Worm (Caenorhabditis elegans) whole organism, L4 larva: ENCODE results near the gene F19H6.6.

Experiments used
- F26F4.8 ChIP-seq: fragments of 200-800 bp; sonication (Bioruptor generic); conservative IDR thresholded peaks from 2 replicates; pipeline ENCODE4 v1.3.6; 2022; ENCODE audit warnings: missing genetic modification characterization, missing compliant biosample characterization
- F49E8.2 ChIP-seq: sonication (generic microtip); optimal IDR thresholded peaks from 2 replicates; lab custom pipeline; 2016; ENCODE audit warnings: missing compliant biosample characterization, mild to moderate bottlenecking, missing genetic modification characterization, borderline replicate concordance
- T20F7.1 ChIP-seq: fragments of 200-800 bp; sonication (Bioruptor generic); optimal IDR thresholded peaks from 2 replicates; lab custom pipeline; 2018; ENCODE audit warnings: mild to moderate bottlenecking, missing genetic modification characterization, missing compliant biosample characterization
- Y105C5A.15 ChIP-seq: fragments of 200-800 bp; sonication (Bioruptor generic); IDR thresholded peaks from 2 replicates; pipeline ENCODE4 v1.3.6; 2022; ENCODE audit warnings: missing genetic modification characterization, missing compliant biosample characterization
- Y75B8A.6 ChIP-seq: fragments of 200-800 bp; sonication (Bioruptor generic); IDR thresholded peaks from 2 replicates; pipeline ENCODE4 v1.3.6; 2022; ENCODE audit warnings: missing genetic modification reagents, missing genetic modification characterization, missing compliant biosample characterization
- aha-1 ChIP-seq: fragments of 150-350 bp; peaks from one replicate; lab custom pipeline; 2014; ENCODE audit warnings: missing biosample characterization, missing genetic modification characterization
- aly-2 ChIP-seq: sonication (generic microtip); optimal IDR thresholded peaks from 2 replicates; lab custom pipeline; 2018; ENCODE audit warnings: missing biosample characterization, missing genetic modification characterization
- ama-1 ChIP-seq: fragments of 150-350 bp; optimal IDR thresholded peaks from 2 replicates; lab custom pipeline; 2014; ENCODE audit warnings: inconsistent platforms, mixed read lengths
- ceh-20 ChIP-seq: fragments of 200-800 bp; sonication (Bioruptor generic); IDR thresholded peaks from 2 replicates; pipeline ENCODE4 v1.3.6; 2022; ENCODE audit warnings: missing genetic modification reagents, missing genetic modification characterization, missing compliant biosample characterization
- ceh-28 ChIP-seq: fragments of 150-350 bp; optimal IDR thresholded peaks from 2 replicates; lab custom pipeline; 2014; ENCODE audit warnings: missing biosample characterization, missing genetic modification reagents, missing genetic modification characterization
- ceh-62 ChIP-seq: sonication (generic microtip); optimal IDR thresholded peaks from 2 replicates; lab custom pipeline; 2017; ENCODE audit warnings: missing biosample characterization, missing genetic modification characterization
- ces-1 ChIP-seq: fragments of 150-350 bp; sonication (generic microtip); optimal IDR thresholded peaks from 4 replicates; lab custom pipeline; 2014; ENCODE audit warnings: missing biosample characterization, missing genetic modification reagents, missing genetic modification characterization
- cey-2 ChIP-seq: sonication (generic microtip); optimal IDR thresholded peaks from 3 replicates; lab custom pipeline; 2017; ENCODE audit warnings: missing genetic modification characterization, mild to moderate bottlenecking, missing compliant biosample characterization, antibody characterized with exemption, borderline replicate concordance; ENCODE audit not compliant: insufficient read depth
- ctbp-1 ChIP-seq: fragments of 200-800 bp; sonication (Bioruptor generic); IDR thresholded peaks from 2 replicates; pipeline ENCODE4 v1.3.6; 2022; ENCODE audit warnings: missing genetic modification reagents, missing genetic modification characterization, missing compliant biosample characterization
- daf-12 ChIP-seq: fragments of 150-350 bp; optimal IDR thresholded peaks from 2 replicates; lab custom pipeline; 2014; ENCODE audit warnings: missing biosample characterization, missing genetic modification reagents, missing genetic modification characterization
- dpl-1 ChIP-seq: fragments of 150-350 bp; optimal IDR thresholded peaks from 2 replicates; lab custom pipeline; 2014; ENCODE audit warnings: missing biosample characterization, missing genetic modification reagents, missing genetic modification characterization
- egl-43 ChIP-seq: fragments of 200-800 bp; sonication (Bioruptor generic); IDR thresholded peaks from 2 replicates; pipeline ENCODE4 v1.3.6; 2022; ENCODE audit warnings: missing genetic modification reagents, missing genetic modification characterization, missing compliant biosample characterization
- hif-1 ChIP-seq, 2 experiments: sonication (generic microtip); optimal IDR thresholded peaks; 2 replicates each; lab custom pipeline; 2016 to 2017; ENCODE audit warnings: missing compliant biosample characterization in 2 of 2, missing genetic modification characterization in 2 of 2, missing genetic modification reagents in 2 of 2, missing genotype in 2 of 2, mild to moderate bottlenecking in 1 of 2
- hlh-30 ChIP-seq: sonication (generic microtip); optimal IDR thresholded peaks from 2 replicates; lab custom pipeline; 2017; ENCODE audit warnings: antibody characterized with exemption, mild to moderate bottlenecking, missing genetic modification characterization, missing compliant biosample characterization; ENCODE audit not compliant: insufficient read depth
- lir-3 ChIP-seq: sonication (generic microtip); optimal IDR thresholded peaks from 2 replicates; lab custom pipeline; 2016; ENCODE audit warnings: mild to moderate bottlenecking, missing genetic modification characterization, missing compliant biosample characterization
- madf-5 ChIP-seq, 2 experiments: fragments of 200-800 bp; sonication (Bioruptor generic); IDR thresholded peaks; 2 replicates each; pipeline ENCODE4 v1.3.6; 2022; ENCODE audit warnings: missing compliant biosample characterization in 2 of 2, missing genetic modification characterization in 2 of 2
- mdl-1 ChIP-seq, 2 experiments: fragments of 150-350 bp in 1 of 2; sonication (generic microtip) in 1 of 2; optimal IDR thresholded peaks; 2 replicates each; lab custom pipeline; 2014 to 2017; ENCODE audit warnings: missing biosample characterization in 2 of 2, missing genetic modification characterization in 2 of 2
- mxl-2 ChIP-seq: fragments of 200-800 bp; sonication (Bioruptor generic); conservative IDR thresholded peaks from 2 replicates; pipeline ENCODE4 v1.3.6; 2022; ENCODE audit warnings: missing genetic modification reagents, missing genetic modification characterization, missing compliant biosample characterization
- mxl-3 ChIP-seq: fragments of 200-800 bp; sonication (Bioruptor generic); optimal IDR thresholded peaks from 2 replicates; lab custom pipeline; 2018; ENCODE audit warnings: mild to moderate bottlenecking, missing genetic modification characterization, missing compliant biosample characterization
- nhr-111 ChIP-seq: fragments of 200-800 bp; sonication (Bioruptor generic); optimal IDR thresholded peaks from 2 replicates; lab custom pipeline; 2018; ENCODE audit warnings: mild to moderate bottlenecking, missing genetic modification characterization, missing compliant biosample characterization
- nhr-25 ChIP-seq: sonication (generic microtip); optimal IDR thresholded peaks from 2 replicates; lab custom pipeline; 2017; ENCODE audit warnings: missing genetic modification characterization, mild to moderate bottlenecking, missing compliant biosample characterization, antibody characterized with exemption, moderate library complexity, borderline replicate concordance; ENCODE audit not compliant: insufficient read depth
- nhr-28 ChIP-seq: fragments of 150-350 bp; optimal IDR thresholded peaks from 2 replicates; lab custom pipeline; 2014; ENCODE audit warnings: missing biosample characterization, missing genetic modification characterization
- nhr-42 ChIP-seq: fragments of 200-800 bp; sonication (Bioruptor generic); IDR thresholded peaks from 2 replicates; pipeline ENCODE4 v1.3.6; 2022; ENCODE audit warnings: missing genetic modification characterization, missing compliant biosample characterization
- nhr-48 ChIP-seq: sonication (generic microtip); optimal IDR thresholded peaks from 2 replicates; lab custom pipeline; 2016; ENCODE audit warnings: mild to moderate bottlenecking, missing genetic modification characterization, missing compliant biosample characterization
- nhr-77 ChIP-seq: fragments of 150-350 bp; optimal IDR thresholded peaks from 2 replicates; lab custom pipeline; 2014; ENCODE audit warnings: missing biosample characterization, missing genetic modification characterization
- php-3 ChIP-seq: fragments of 200-800 bp; sonication (Bioruptor generic); IDR thresholded peaks from 2 replicates; pipeline ENCODE4 v1.3.6; 2022; ENCODE audit warnings: missing genetic modification reagents, missing genetic modification characterization, missing compliant biosample characterization
- set-16 ChIP-seq: fragments of 200-800 bp; sonication (Bioruptor generic); IDR thresholded peaks from 2 replicates; pipeline ENCODE4 v1.3.6; 2022; ENCODE audit warnings: missing genetic modification reagents, missing genetic modification characterization, missing compliant biosample characterization
- snpc-1.2 ChIP-seq: fragments of 200-800 bp; sonication (Bioruptor generic); IDR thresholded peaks from 2 replicates; pipeline ENCODE4 v1.3.6; 2022; ENCODE audit warnings: missing genetic modification reagents, missing genetic modification characterization, missing compliant biosample characterization
- spr-1 ChIP-seq: sonication (generic microtip); optimal IDR thresholded peaks from 2 replicates; lab custom pipeline; 2016; ENCODE audit warnings: mild to moderate bottlenecking, missing genetic modification characterization, missing compliant biosample characterization
- spr-3 ChIP-seq: fragments of 200-800 bp; sonication (Bioruptor generic); optimal IDR thresholded peaks from 2 replicates; lab custom pipeline; 2018; ENCODE audit warnings: mild to moderate bottlenecking, missing genetic modification characterization, missing compliant biosample characterization
- tag-97 ChIP-seq: fragments of 200-800 bp; sonication (Bioruptor generic); IDR thresholded peaks from 2 replicates; pipeline ENCODE4 v1.3.6; 2022; ENCODE audit warnings: missing genetic modification characterization, missing compliant biosample characterization
- unc-39 ChIP-seq: sonication (generic microtip); optimal IDR thresholded peaks from 2 replicates; lab custom pipeline; 2017; ENCODE audit warnings: missing biosample characterization, missing genetic modification characterization
- vab-7 ChIP-seq: fragments of 200-800 bp; sonication (Bioruptor generic); IDR thresholded peaks from 2 replicates; pipeline ENCODE4 v1.3.6; 2022; ENCODE audit warnings: missing genetic modification reagents, missing genetic modification characterization, missing compliant biosample characterization
- zag-1 ChIP-seq: fragments of 150-350 bp; optimal IDR thresholded peaks from 2 replicates; lab custom pipeline; 2014; ENCODE audit warnings: missing biosample characterization, missing genetic modification characterization
- zfp-3 ChIP-seq: fragments of 200-800 bp; sonication (Bioruptor generic); conservative IDR thresholded peaks from 2 replicates; pipeline ENCODE4 v1.3.6; 2022; ENCODE audit warnings: missing genetic modification reagents, missing genetic modification characterization, missing compliant biosample characterization
- ztf-11 ChIP-seq: fragments of 150-350 bp; optimal IDR thresholded peaks from 2 replicates; lab custom pipeline; 2014; ENCODE audit warnings: missing biosample characterization, missing genetic modification characterization

The F19H6.6 gene

DNA sequence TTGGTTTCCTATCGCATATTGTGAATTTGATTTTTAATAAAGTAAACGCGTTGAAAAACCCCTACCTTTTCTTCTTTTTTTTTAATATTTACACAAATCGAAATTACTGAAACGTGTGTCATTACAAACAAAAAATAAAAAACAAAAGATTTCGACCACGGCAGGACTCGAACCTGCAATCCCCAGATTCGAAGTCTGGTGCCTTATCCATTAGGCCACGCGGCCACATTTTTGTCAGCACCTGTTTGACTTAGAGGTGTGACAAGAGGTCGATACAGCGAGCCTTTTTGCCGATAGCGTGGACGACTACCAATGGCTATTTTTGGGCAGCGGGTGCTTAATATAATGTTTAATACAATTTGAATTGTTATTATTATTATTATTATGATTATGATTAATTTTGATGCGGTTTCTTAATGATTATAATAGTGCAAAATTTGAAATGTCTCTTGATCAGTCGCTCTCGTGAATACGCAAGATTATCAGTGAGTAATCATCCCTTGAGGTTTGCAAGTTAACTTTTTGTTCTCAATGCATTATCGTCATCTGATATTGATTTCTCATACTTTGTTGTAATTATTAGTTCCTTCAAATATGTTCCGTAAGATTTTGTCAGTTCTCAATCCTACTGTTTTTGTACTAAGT, 22.7 kb upstream of the F19H6.6 start, which contains the start of gene srd-44 (continued):
- no peak for TF ChIP-seq T20F7.1 (GFP tag; lab: Kevin White, UChicago)
- TF ChIP-seq hif-1 (tag; optimal IDR thresholded peaks at IDR 0.05; lab: Kevin White, UChicago): no peak
- TF ChIP-seq cey-2 (tag; lab: Kevin White, UChicago): no peak
- no peak for TF ChIP-seq ces-1 (GFP tag; lab: Kevin White, UChicago)
- no peak for TF ChIP-seq aly-2 (tag; lab: Kevin White, UChicago)
- no peak for TF ChIP-seq F49E8.2 (tag; lab: Kevin White, UChicago)
- TF ChIP-seq dpl-1 (GFP tag; lab: Kevin White, UChicago): no peak
- no peak for TF ChIP-seq zag-1 (tag; lab: Kevin White, UChicago)
- no peak for TF ChIP-seq mxl-2 (GFP tag; lab: Robert Waterston, UW)
- TF ChIP-seq ama-1 (lab: Kevin White, UChicago): no peak
- TF ChIP-seq egl-43 (GFP tag; lab: Robert Waterston, UW): no peak
- no peak for TF ChIP-seq nhr-25 (tag; lab: Kevin White, UChicago)
- peak; percentile 43 for TF ChIP-seq nhr-48
- no peak for TF ChIP-seq ceh-28 (tag; lab: Kevin White, UChicago)
- no peak for TF ChIP-seq ctbp-1
- TF ChIP-seq daf-12 (tag; lab: Kevin White, UChicago): no peak
- TF ChIP-seq nhr-42 (GFP tag; lab: Robert Waterston, UW): 0 out of 2 replicates have a peak, but pooled peaks have one; percentile 47
- TF ChIP-seq snpc-1.2: peak; percentile 88
- TF ChIP-seq spr-1 (tag; lab: Kevin White, UChicago): peak; percentile 4
- TF ChIP-seq mxl-3 (GFP tag; lab: Kevin White, UChicago): no peak
- TF ChIP-seq nhr-28 (tag; lab: Kevin White, UChicago): no peak
- no peak for TF ChIP-seq php-3
- TF ChIP-seq hlh-30 (tag; lab: Kevin White, UChicago): no peak
- no peak for TF ChIP-seq F26F4.8
- no peak for TF ChIP-seq lir-3 (tag; lab: Kevin White, UChicago)
- no peak for TF ChIP-seq Y105C5A.15 (GFP tag; lab: Robert Waterston, UW)
- no peak for TF ChIP-seq aha-1
- TF ChIP-seq tag-97 (GFP tag; lab: Robert Waterston, UW): no peak
- TF ChIP-seq ceh-20: no peak
- no peak for TF ChIP-seq madf-5 (GFP tag; IDR thresholded peaks at IDR 0.05; lab: Robert Waterston, UW)
- TF ChIP-seq spr-3: no peak

DNA sequence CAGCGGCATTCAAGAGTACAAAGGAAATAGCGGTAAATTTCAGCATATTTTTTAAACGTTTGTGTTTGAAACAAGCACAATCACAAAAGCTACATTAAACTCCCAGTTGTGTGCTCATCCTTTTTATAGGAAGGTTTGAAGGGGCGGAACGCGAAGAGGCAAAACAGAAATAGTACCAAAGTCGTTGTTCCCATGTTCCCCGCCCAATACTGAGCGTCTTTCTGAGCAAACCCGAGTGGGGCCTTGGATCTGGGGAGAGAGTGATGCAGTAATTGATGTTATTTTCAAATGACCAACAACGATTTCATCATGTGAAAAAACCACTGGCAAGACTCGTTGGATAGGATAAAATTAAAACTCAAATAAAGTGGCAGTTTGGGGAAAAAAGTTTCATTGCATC, 19.3 kb upstream of the F19H6.6 start, which contains the start of gene zig-2:
zig-2 (minus strand) TSS at position 101 of the 400 bp plus-strand sequence.
- no peak for TF ChIP-seq hif-1 (tag; optimal IDR thresholded peaks at IDR 0.05; lab: Kevin White, UChicago)
- TF ChIP-seq zfp-3 (GFP tag; lab: Robert Waterston, UW): no peak
- TF ChIP-seq ctbp-1: no peak
- no peak for TF ChIP-seq vab-7 (GFP tag; lab: Robert Waterston, UW)
- no peak for TF ChIP-seq nhr-111
- TF ChIP-seq aha-1: no peak
- TF ChIP-seq mdl-1 (tag; optimal IDR thresholded peaks at IDR 0.05; lab: Kevin White, UChicago): no peak
- TF ChIP-seq unc-39 (tag; lab: Kevin White, UChicago): no peak

DNA sequence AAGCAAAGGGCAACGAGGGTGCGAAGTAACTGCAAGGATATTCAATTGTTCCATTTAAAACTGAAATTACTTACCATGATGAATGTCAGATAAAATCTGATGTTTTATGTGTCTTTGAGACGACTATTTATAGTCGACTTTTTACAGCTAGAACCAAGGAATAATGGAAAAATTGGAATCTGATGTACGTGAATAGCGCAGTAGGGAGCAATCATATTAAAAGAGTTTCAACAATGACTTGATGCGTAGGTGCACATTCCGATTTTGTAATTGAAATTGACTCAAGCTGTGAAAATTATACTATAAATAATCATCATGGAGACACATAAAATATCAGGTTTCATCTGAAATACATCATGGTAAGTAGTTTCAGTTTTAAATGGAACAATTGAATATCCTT, 17.3 kb upstream of the F19H6.6 start, which contains the start of the genes nspc-9 and nspc-10:
nspc-9 (minus strand) TSS at position 101 of the 400 bp plus-strand sequence.
nspc-10 (plus strand) TSS at position 331 of the 400 bp plus-strand sequence.
- TF ChIP-seq set-16 (GFP tag; lab: Robert Waterston, UW) (no peak), ztf-11 (no peak), egl-43 (GFP tag; lab: Robert Waterston, UW) (no peak), tag-97 (GFP tag; lab: Robert Waterston, UW) (no peak), Y75B8A.6 (GFP tag; lab: Robert Waterston, UW) (no peak), daf-12 (tag; lab: Kevin White, UChicago) (no peak), vab-7 (GFP tag; lab: Robert Waterston, UW) (no peak), nhr-77 (tag; lab: Kevin White, UChicago) (no peak), ceh-62 (tag; lab: Kevin White, UChicago) (no peak), F49E8.2 (tag; lab: Kevin White, UChicago) (no peak)
- TF ChIP-seq, all 104 proteins: peak for 0
